Fruit fly (Drosophila melanogaster) whole organism, embryonic: ENCODE results near the gene Spc105R.
A peak's percentile ranks its signal among the peaks of the same experiment; 100 is the strongest.

Source experiments
- Abd-B ChIP-seq: fragments of 200-800 bp; sonication (Bioruptor generic); optimal IDR thresholded peaks from 2 replicates; lab custom pipeline; 2018; ENCODE audit warnings: missing biosample characterization, mild to moderate bottlenecking, missing genetic modification characterization, moderate library complexity
- Asciz ChIP-seq: fragments of 200-800 bp; sonication (Bioruptor generic); optimal IDR thresholded peaks from 2 replicates; lab custom pipeline; 2017; ENCODE audit warnings: missing biosample characterization, mild to moderate bottlenecking, missing genetic modification characterization, missing genetic modification reagents
- CG10321 ChIP-seq: fragments of 200-800 bp; sonication (Bioruptor generic); IDR thresholded peaks from 2 replicates; pipeline ENCODE4 v1.3.6; 2022; ENCODE audit warnings: missing biosample characterization, missing genetic modification characterization
- CG10366 ChIP-seq: fragments of 200-800 bp; sonication (Bioruptor generic); IDR thresholded peaks from 2 replicates; pipeline ENCODE4 v1.3.6; 2022; ENCODE audit warnings: missing biosample characterization, missing genetic modification characterization
- CG11093 ChIP-seq: fragments of 200-800 bp; sonication (Bioruptor generic); IDR thresholded peaks from 3 replicates; pipeline ENCODE4 v1.3.6; 2022; ENCODE audit warnings: missing biosample characterization, missing genetic modification characterization
- CG12071 ChIP-seq: fragments of 200-800 bp; sonication (Bioruptor generic); optimal IDR thresholded peaks from 3 replicates; lab custom pipeline; 2018; ENCODE audit warnings: missing biosample characterization, mild to moderate bottlenecking, missing genetic modification characterization
- CG13287 ChIP-seq: fragments of 200-800 bp; sonication (Bioruptor generic); IDR thresholded peaks from 2 replicates; pipeline ENCODE4 v1.3.6; 2022; ENCODE audit warnings: missing biosample characterization, missing genetic modification characterization; ENCODE audit not compliant: partially characterized antibody
- CG14014 ChIP-seq: fragments of 200-800 bp; sonication (Bioruptor generic); IDR thresholded peaks from 2 replicates; pipeline ENCODE4 v1.3.6; 2022; ENCODE audit warnings: missing biosample characterization, missing genetic modification characterization
- CG15011 ChIP-seq: fragments of 200-800 bp; sonication (Bioruptor generic); optimal IDR thresholded peaks from 3 replicates; lab custom pipeline; 2018; ENCODE audit warnings: missing biosample characterization, mild to moderate bottlenecking, missing genetic modification characterization
- CG1602 ChIP-seq: fragments of 200-800 bp; sonication (Bioruptor generic); optimal IDR thresholded peaks from 3 replicates; lab custom pipeline; 2016; ENCODE audit warnings: missing biosample characterization, missing genetic modification characterization
- CG16863 ChIP-seq: fragments of 200-800 bp; sonication (Bioruptor generic); optimal IDR thresholded peaks from 3 replicates; lab custom pipeline; 2016; ENCODE audit warnings: missing biosample characterization, missing genetic modification characterization
- CG1832 ChIP-seq: fragments of 200-800 bp; sonication (Bioruptor generic); optimal IDR thresholded peaks from 2 replicates; lab custom pipeline; 2017; ENCODE audit warnings: missing biosample characterization, mild to moderate bottlenecking, missing genetic modification characterization, inconsistent platforms
- CG18599 ChIP-seq: fragments of 200-800 bp; sonication (Bioruptor generic); optimal IDR thresholded peaks from 3 replicates; lab custom pipeline; 2017; ENCODE audit warnings: missing biosample characterization, missing genetic modification characterization, mild to moderate bottlenecking, moderate library complexity, missing genetic modification reagents
- CG2116 ChIP-seq: fragments of 200-800 bp; sonication (Bioruptor generic); optimal IDR thresholded peaks from 3 replicates; lab custom pipeline; 2018; ENCODE audit warnings: missing biosample characterization, mild to moderate bottlenecking, missing genetic modification characterization
- CG34422 ChIP-seq: fragments of 200-800 bp; sonication (Bioruptor generic); IDR thresholded peaks from 3 replicates; pipeline ENCODE4 v1.3.6; 2022; ENCODE audit warnings: missing biosample characterization, missing genetic modification characterization
- CG3726 ChIP-seq: fragments of 200-800 bp; sonication (Bioruptor generic); IDR thresholded peaks from 3 replicates; pipeline ENCODE4, ENCODE4 v1.3.6; 2022; ENCODE audit warnings: missing biosample characterization, missing genetic modification characterization
- CG6854 ChIP-seq: fragments of 200-800 bp; sonication (Bioruptor generic); optimal IDR thresholded peaks from 3 replicates; lab custom pipeline; 2017; ENCODE audit warnings: missing biosample characterization, mild to moderate bottlenecking, missing genetic modification characterization
- CG9876 ChIP-seq: fragments of 200-800 bp; sonication (Bioruptor generic); optimal IDR thresholded peaks from 2 replicates; lab custom pipeline; 2016; ENCODE audit warnings: missing biosample characterization, missing genetic modification characterization
- D ChIP-seq, 2 experiments: fragments of 200-800 bp in 1 of 2; fragments of >200 bp in 1 of 2; sonication (Bioruptor generic) in 1 of 2; optimal IDR thresholded peaks; 2 replicates in 1 of 2; 3 replicates in 1 of 2; lab custom pipeline; 2017; ENCODE audit warnings: mild to moderate bottlenecking in 1 of 2, missing biosample characterization in 1 of 2, missing genetic modification characterization in 1 of 2, missing genetic modification reagents in 1 of 2
- E2f1 ChIP-seq: fragments of 200-800 bp; sonication (Bioruptor generic); IDR thresholded peaks from 2 replicates; pipeline ENCODE4 v1.3.6; 2022; ENCODE audit warnings: missing biosample characterization, missing genetic modification characterization
- Gsc ChIP-seq: fragments of 200-800 bp; sonication (Bioruptor generic); IDR thresholded peaks from 2 replicates; pipeline ENCODE4 v1.3.6; 2022; ENCODE audit warnings: missing biosample characterization, missing genetic modification characterization
- H2.0 ChIP-seq: fragments of 200-800 bp; sonication (Bioruptor generic); IDR thresholded peaks from 2 replicates; pipeline ENCODE4 v1.3.6; 2022; ENCODE audit warnings: missing biosample characterization, missing genetic modification characterization
- HLH3B ChIP-seq: fragments of 200-800 bp; sonication (Bioruptor generic); IDR thresholded peaks from 2 replicates; pipeline ENCODE4 v1.3.6; 2022; ENCODE audit warnings: missing biosample characterization, missing genetic modification characterization
- Hey ChIP-seq: fragments of 200-800 bp; sonication (Bioruptor generic); optimal IDR thresholded peaks from 3 replicates; lab custom pipeline; 2018; ENCODE audit warnings: missing biosample characterization, mild to moderate bottlenecking, missing genetic modification characterization
- Hr78 ChIP-seq, 2 experiments: fragments of 200-800 bp in 1 of 2; fragments of >200 bp in 1 of 2; sonication (Bioruptor generic) in 1 of 2; optimal IDR thresholded peaks; 2 replicates each; lab custom pipeline; 2017 to 2019; ENCODE audit warnings: missing biosample characterization in 2 of 2, missing genetic modification characterization in 2 of 2, mild to moderate bottlenecking in 1 of 2, moderate library complexity in 1 of 2
- Lim3 ChIP-seq: fragments of 200-800 bp; sonication (Bioruptor generic); IDR thresholded peaks from 2 replicates; pipeline ENCODE4 v1.3.6; 2022; ENCODE audit warnings: missing biosample characterization, missing genetic modification characterization
- Meics ChIP-seq: fragments of 200-800 bp; sonication (Bioruptor generic); optimal IDR thresholded peaks from 2 replicates; lab custom pipeline; 2017; ENCODE audit warnings: missing biosample characterization, mild to moderate bottlenecking, missing genetic modification characterization
- PHDP ChIP-seq: fragments of 200-800 bp; sonication (Bioruptor generic); optimal IDR thresholded peaks from 3 replicates; lab custom pipeline; 2018; ENCODE audit warnings: missing biosample characterization, mild to moderate bottlenecking, missing genetic modification characterization, moderate library complexity
- Spps ChIP-seq: fragments of 200-800 bp; sonication (Bioruptor generic); optimal IDR thresholded peaks from 2 replicates; lab custom pipeline; 2018; ENCODE audit warnings: missing biosample characterization, mild to moderate bottlenecking, missing genetic modification characterization
- Usf ChIP-seq: fragments of 200-800 bp; sonication (Bioruptor generic); optimal IDR thresholded peaks from 2 replicates; lab custom pipeline; 2017; ENCODE audit warnings: missing genotype, missing biosample characterization, missing genetic modification characterization
- crc ChIP-seq: fragments of 200-800 bp; sonication (Bioruptor generic); optimal IDR thresholded peaks from 2 replicates; lab custom pipeline; 2016; ENCODE audit warnings: missing biosample characterization, missing genetic modification characterization
- cwo ChIP-seq: fragments of 200-800 bp; sonication (Bioruptor generic); optimal IDR thresholded peaks from 3 replicates; lab custom pipeline; 2017; ENCODE audit warnings: missing biosample characterization, missing genetic modification characterization, mild to moderate bottlenecking, moderate library complexity, missing genetic modification reagents
- dan ChIP-seq: fragments of 200-800 bp; sonication (Bioruptor generic); IDR thresholded peaks from 2 replicates; pipeline ENCODE4 v1.3.6; 2022; ENCODE audit warnings: missing biosample characterization, missing genetic modification characterization
- dmrt99B ChIP-seq: fragments of 200-800 bp; sonication (Bioruptor generic); optimal IDR thresholded peaks from 2 replicates; lab custom pipeline; 2018; ENCODE audit warnings: missing biosample characterization, mild to moderate bottlenecking, missing genetic modification characterization, moderate library complexity
- emc ChIP-seq: fragments of 200-800 bp; sonication (Bioruptor generic); optimal IDR thresholded peaks from 2 replicates; lab custom pipeline; 2016; ENCODE audit warnings: missing biosample characterization, missing genetic modification characterization
- fd64A ChIP-seq: fragments of 200-800 bp; sonication (Bioruptor generic); optimal IDR thresholded peaks from 3 replicates; lab custom pipeline; 2018; ENCODE audit warnings: missing biosample characterization, mild to moderate bottlenecking, missing genetic modification characterization
- fu2 ChIP-seq: fragments of 200-800 bp; sonication (Bioruptor generic); optimal IDR thresholded peaks from 2 replicates; lab custom pipeline; 2016; ENCODE audit warnings: missing biosample characterization, missing genetic modification characterization
- gcm ChIP-seq: fragments of 200-800 bp; sonication (Bioruptor generic); optimal IDR thresholded peaks from 2 replicates; lab custom pipeline; 2019; ENCODE audit warnings: missing biosample characterization, mild to moderate bottlenecking, missing genetic modification characterization, moderate library complexity
- gfzf ChIP-seq: fragments of 200-800 bp; sonication (Bioruptor generic); optimal IDR thresholded peaks from 2 replicates; lab custom pipeline; 2016; ENCODE audit warnings: missing biosample characterization, mild to moderate bottlenecking, missing genetic modification characterization, moderate library complexity
- grau ChIP-seq: fragments of 200-800 bp; optimal IDR thresholded peaks from 3 replicates; lab custom pipeline; 2019; ENCODE audit warnings: missing biosample characterization, mild to moderate bottlenecking, missing genetic modification characterization, moderate library complexity
- ham ChIP-seq: fragments of 200-800 bp; sonication (Bioruptor generic); IDR thresholded peaks from 2 replicates; pipeline ENCODE4 v1.3.6; 2022; ENCODE audit warnings: missing biosample characterization, missing genetic modification characterization
- peb ChIP-seq: fragments of 200-800 bp; sonication (Bioruptor generic); IDR thresholded peaks from 2 replicates; pipeline ENCODE4 v1.3.6; 2022; ENCODE audit warnings: missing biosample characterization, missing genetic modification characterization
- pho ChIP-seq: fragments of 200-800 bp; sonication (Bioruptor generic); optimal IDR thresholded peaks from 2 replicates; lab custom pipeline; 2016; ENCODE audit warnings: missing biosample characterization, missing genetic modification characterization
- pros ChIP-seq: fragments of 200-800 bp; sonication (Bioruptor generic); optimal IDR thresholded peaks from 3 replicates; lab custom pipeline; 2019; ENCODE audit warnings: missing biosample characterization, mild to moderate bottlenecking, missing genetic modification characterization, moderate library complexity
- salm ChIP-seq: fragments of 200-800 bp; sonication (Bioruptor generic); optimal IDR thresholded peaks from 2 replicates; lab custom pipeline; 2018; ENCODE audit warnings: missing biosample characterization, mild to moderate bottlenecking, missing genetic modification characterization
- sd ChIP-seq: fragments of 200-800 bp; sonication (Bioruptor generic); optimal IDR thresholded peaks from 3 replicates; lab custom pipeline; 2018; ENCODE audit warnings: missing biosample characterization, mild to moderate bottlenecking, missing genetic modification characterization, moderate library complexity
- shn ChIP-seq: fragments of 200-800 bp; sonication (Bioruptor generic); optimal IDR thresholded peaks from 3 replicates; lab custom pipeline; 2016; ENCODE audit warnings: missing biosample characterization, missing genetic modification characterization
- trh ChIP-seq: fragments of 200-800 bp; sonication (Bioruptor generic); optimal IDR thresholded peaks from 2 replicates; lab custom pipeline; 2016; ENCODE audit warnings: missing biosample characterization, missing genetic modification characterization
- unc-4 ChIP-seq: fragments of 200-800 bp; sonication (Bioruptor generic); IDR thresholded peaks from 2 replicates; pipeline ENCODE4 v1.3.6; 2022; ENCODE audit warnings: missing biosample characterization, missing genetic modification characterization; ENCODE audit not compliant: partially characterized antibody

Gene Spc105R

dm6 chr3L:20837040-20837830, 37.0 kb downstream of the Spc105R start, which contains the start of gene CG13255 (continued):
- TF ChIP-seq CG13287 (GFP tag; lab: Robert Waterston, UW) (no peak), CG3726 (GFP tag; lab: Robert Waterston, UW) (no peak), PHDP (tag; lab: Kevin White, UChicago) (peak; percentile 37), salm (tag; lab: Kevin White, UChicago) (no peak), E2f1 (GFP tag; lab: Robert Waterston, UW) (no peak), fd64A (no peak), CG10321 (GFP tag; lab: Robert Waterston, UW) (no peak), gcm (GFP tag; lab: Kevin White, UChicago) (no peak), CG9876 (GFP tag; lab: Kevin White, UChicago) (no peak), Asciz (GFP tag; lab: Kevin White, UChicago) (peak; percentile 16), Spps (tag; lab: Kevin White, UChicago) (no peak), pho (GFP tag; lab: Kevin White, UChicago) (peak; percentile 53), Abd-B (no peak), Lim3 (GFP tag; lab: Robert Waterston, UW) (no peak), sd (tag; lab: Kevin White, UChicago) (peak; percentile 11), peb (GFP tag; lab: Robert Waterston, UW) (no peak), HLH3B (no peak), CG10366 (GFP tag; lab: Robert Waterston, UW) (no peak), H2.0 (GFP tag; lab: Robert Waterston, UW) (no peak), cwo (GFP tag; lab: Kevin White, UChicago) (peak; percentile 78), dan (GFP tag; lab: Robert Waterston, UW) (no peak), CG16863 (GFP tag; lab: Kevin White, UChicago) (no peak), dmrt99B (peak; percentile 58), CG12071 (GFP tag; lab: Kevin White, UChicago) (no peak), Hey (tag; lab: Kevin White, UChicago) (no peak), CG2116 (GFP tag; lab: Kevin White, UChicago) (no peak), CG18599 (GFP tag; lab: Kevin White, UChicago) (peak; percentile 71), emc (GFP tag; lab: Kevin White, UChicago) (no peak), unc-4 (no peak), Gsc (GFP tag; lab: Robert Waterston, UW) (no peak), shn (peak; percentile 1), CG11093 (GFP tag; lab: Robert Waterston, UW) (no peak), CG14014 (GFP tag; lab: Robert Waterston, UW) (no peak), Meics (GFP tag; lab: Kevin White, UChicago) (peak; percentile 71), Hr78 (GFP tag; optimal IDR thresholded peaks at IDR 0.05; lab: Kevin White, UChicago) (peak in 1 of 2 experiments; percentile 63), CG1832 (GFP tag; lab: Kevin White, UChicago) (no peak), CG6854 (GFP tag; lab: Kevin White, UChicago) (no peak), grau (tag; lab: Kevin White, UChicago) (peak; percentile 70), pros (GFP tag; lab: Kevin White, UChicago) (no peak), crc (GFP tag; lab: Kevin White, UChicago) (no peak), Usf (GFP tag; lab: Kevin White, UChicago) (no peak), ham (GFP tag; lab: Robert Waterston, UW) (no peak), D (optimal IDR thresholded peaks at IDR 0.05; lab: Kevin White, UChicago) (no peak), D (GFP tag; optimal IDR thresholded peaks at IDR 0.05; lab: Kevin White, UChicago) (no peak), fu2 (GFP tag; lab: Kevin White, UChicago) (peak; percentile 25), gfzf (no peak), trh (GFP tag; lab: Kevin White, UChicago) (no peak), CG1602 (GFP tag; lab: Kevin White, UChicago) (no peak), CG34422 (GFP tag; lab: Robert Waterston, UW) (no peak), CG15011 (peak; percentile 41)
